Worm (Caenorhabditis elegans) whole organism, midembryonic: ENCODE results near the gene anp-1.

Source experiments
- T22C8.4 ChIP-seq: fragments of 200-800 bp; sonication (Bioruptor generic); IDR thresholded peaks from 2 replicates; pipeline ENCODE4 v1.3.6; 2022; ENCODE audit warnings: missing genetic modification characterization, missing compliant biosample characterization
- flt-1 ChIP-seq: fragments of 200-800 bp; sonication (Bioruptor generic); IDR thresholded peaks from 2 replicates; pipeline ENCODE4 v1.3.6; 2022; ENCODE audit warnings: missing genetic modification characterization, missing compliant biosample characterization
- klf-2 ChIP-seq: fragments of 200-800 bp; sonication (Bioruptor generic); conservative IDR thresholded peaks from 2 replicates; pipeline ENCODE4 v1.3.6; 2022; ENCODE audit warnings: missing genetic modification reagents, missing genetic modification characterization, missing compliant biosample characterization
- med-1 ChIP-seq: sonication (generic microtip); optimal IDR thresholded peaks from 2 replicates; lab custom pipeline; 2017; ENCODE audit warnings: missing genetic modification characterization, mild to moderate bottlenecking, missing compliant biosample characterization, antibody characterized with exemption, missing genetic modification reagents; ENCODE audit not compliant: insufficient read depth
- ref-1 ChIP-seq: fragments of 200-800 bp; sonication (Bioruptor generic); conservative IDR thresholded peaks from 2 replicates; pipeline ENCODE4 v1.3.6; 2022; ENCODE audit warnings: missing genetic modification reagents, missing genetic modification characterization, missing compliant biosample characterization
- tab-1 ChIP-seq: fragments of 200-800 bp; sonication (Bioruptor generic); IDR thresholded peaks from 2 replicates; pipeline ENCODE4 v1.3.6; 2022; ENCODE audit warnings: missing genetic modification characterization, missing compliant biosample characterization

ce11 chrV:12876708-12877107 lies 17.5 kb downstream of the anp-1 start:
- no peak for TF ChIP-seq flt-1 (GFP tag; lab: Robert Waterston, UW)
- TF ChIP-seq tab-1, result no peak
- no peak for TF ChIP-seq klf-2 (GFP tag; lab: Robert Waterston, UW)
- no peak for TF ChIP-seq med-1 (GFP tag; lab: Kevin White, UChicago)
- no peak for TF ChIP-seq ref-1 (GFP tag; lab: Robert Waterston, UW)
- no peak for TF ChIP-seq T22C8.4 (GFP tag; lab: Robert Waterston, UW)
